Fruit fly (Drosophila melanogaster): ENCODE data around the gene inaE.

dm6 chrX:13838255-13838654 lies 54.7 kb downstream of the inaE start:
- TF ChIP-seq kay (GFP tag; ENCODE audit: borderline replicate concordance) (no peak), CG11617 (GFP tag; optimal IDR thresholded peaks at IDR 0.05) (peak; percentile 4), CG14711 (tag; optimal IDR thresholded peaks at IDR 0.05) (peak; percentile 54), Crg-1 (GFP tag; optimal IDR thresholded peaks at IDR 0.05) (no peak), tj (GFP tag; optimal IDR thresholded peaks at IDR 0.05) (peak; percentile 27), CG5204 (GFP tag; optimal IDR thresholded peaks at IDR 0.05) (no peak), cic (GFP tag; optimal IDR thresholded peaks at IDR 0.05) (no peak), CG33017 (tag; optimal IDR thresholded peaks at IDR 0.05) (peak; percentile 25), ovo (GFP tag; optimal IDR thresholded peaks at IDR 0.05) (no peak)

All from whole organism, adult.